Worm (Caenorhabditis elegans) whole organism, L4 larva: ENCODE results near the gene mfsd-13.2.

Source experiments
- F26F4.8 ChIP-seq: fragments of 200-800 bp; sonication (Bioruptor generic); conservative IDR thresholded peaks from 2 replicates; pipeline ENCODE4 v1.3.6; 2022; ENCODE audit warnings: missing genetic modification characterization, missing compliant biosample characterization
- T26A8.4 ChIP-seq: fragments of 200-800 bp; sonication (Bioruptor generic); IDR thresholded peaks from 2 replicates; pipeline ENCODE4 v1.3.6; 2022; ENCODE audit warnings: missing genetic modification characterization, missing compliant biosample characterization
- Y75B8A.6 ChIP-seq: fragments of 200-800 bp; sonication (Bioruptor generic); IDR thresholded peaks from 2 replicates; pipeline ENCODE4 v1.3.6; 2022; ENCODE audit warnings: missing genetic modification reagents, missing genetic modification characterization, missing compliant biosample characterization
- aha-1 ChIP-seq: fragments of 150-350 bp; peaks from one replicate; lab custom pipeline; 2014; ENCODE audit warnings: missing biosample characterization, missing genetic modification characterization
- aly-2 ChIP-seq: sonication (generic microtip); optimal IDR thresholded peaks from 2 replicates; lab custom pipeline; 2018; ENCODE audit warnings: missing biosample characterization, missing genetic modification characterization
- attf-4 ChIP-seq: sonication (generic microtip); optimal IDR thresholded peaks from 3 replicates; lab custom pipeline; 2017; ENCODE audit warnings: missing biosample characterization, missing genetic modification characterization
- ceh-20 ChIP-seq: fragments of 200-800 bp; sonication (Bioruptor generic); IDR thresholded peaks from 2 replicates; pipeline ENCODE4 v1.3.6; 2022; ENCODE audit warnings: missing genetic modification reagents, missing genetic modification characterization, missing compliant biosample characterization
- ceh-32 ChIP-seq: sonication (generic microtip); optimal IDR thresholded peaks from 2 replicates; lab custom pipeline; 2016; ENCODE audit warnings: mild to moderate bottlenecking, missing genetic modification characterization, missing compliant biosample characterization; ENCODE audit not compliant: poor library complexity
- ceh-62 ChIP-seq: sonication (generic microtip); optimal IDR thresholded peaks from 2 replicates; lab custom pipeline; 2017; ENCODE audit warnings: missing biosample characterization, missing genetic modification characterization
- ceh-82 ChIP-seq: sonication (generic microtip); optimal IDR thresholded peaks from 2 replicates; lab custom pipeline; 2017; ENCODE audit warnings: missing biosample characterization, missing genetic modification characterization
- ctbp-1 ChIP-seq: fragments of 200-800 bp; sonication (Bioruptor generic); IDR thresholded peaks from 2 replicates; pipeline ENCODE4 v1.3.6; 2022; ENCODE audit warnings: missing genetic modification reagents, missing genetic modification characterization, missing compliant biosample characterization
- dmd-8 ChIP-seq: fragments of 200-800 bp; sonication (Bioruptor generic); IDR thresholded peaks from 2 replicates; pipeline ENCODE4 v1.3.6; 2022; ENCODE audit warnings: missing genetic modification characterization, missing compliant biosample characterization
- dpl-1 ChIP-seq: fragments of 150-350 bp; optimal IDR thresholded peaks from 2 replicates; lab custom pipeline; 2014; ENCODE audit warnings: missing biosample characterization, missing genetic modification reagents, missing genetic modification characterization
- dve-1 ChIP-seq: sonication (generic microtip); optimal IDR thresholded peaks from 2 replicates; lab custom pipeline; 2017; ENCODE audit warnings: antibody characterized with exemption, mild to moderate bottlenecking, missing genetic modification characterization, missing compliant biosample characterization; ENCODE audit not compliant: insufficient read depth
- fkh-10 ChIP-seq: fragments of 150-350 bp; optimal IDR thresholded peaks from 2 replicates; lab custom pipeline; 2014; ENCODE audit warnings: missing biosample characterization, missing genetic modification reagents, missing genetic modification characterization
- fos-1 ChIP-seq: fragments of 150-350 bp; optimal IDR thresholded peaks from 2 replicates; lab custom pipeline; 2014; ENCODE audit warnings: missing biosample characterization, missing genetic modification characterization
- gei-8 ChIP-seq: fragments of 200-800 bp; sonication (Bioruptor generic); optimal IDR thresholded peaks from 2 replicates; lab custom pipeline; 2018; ENCODE audit warnings: mild to moderate bottlenecking, missing genetic modification characterization, missing compliant biosample characterization
- hif-1 ChIP-seq, 2 experiments: sonication (generic microtip); optimal IDR thresholded peaks; 2 replicates each; lab custom pipeline; 2016 to 2017; ENCODE audit warnings: missing compliant biosample characterization in 2 of 2, missing genetic modification characterization in 2 of 2, missing genetic modification reagents in 2 of 2, missing genotype in 2 of 2, mild to moderate bottlenecking in 1 of 2
- lin-1 ChIP-seq: fragments of 200-800 bp; sonication (Bioruptor generic); IDR thresholded peaks from 2 replicates; pipeline ENCODE4 v1.3.6; 2022; ENCODE audit warnings: missing genetic modification reagents, missing genetic modification characterization, missing compliant biosample characterization
- mxl-2 ChIP-seq: fragments of 200-800 bp; sonication (Bioruptor generic); conservative IDR thresholded peaks from 2 replicates; pipeline ENCODE4 v1.3.6; 2022; ENCODE audit warnings: missing genetic modification reagents, missing genetic modification characterization, missing compliant biosample characterization
- nhr-102 ChIP-seq: sonication (generic microtip); optimal IDR thresholded peaks from 2 replicates; lab custom pipeline; 2016; ENCODE audit warnings: mild to moderate bottlenecking, missing genetic modification characterization, moderate library complexity, missing compliant biosample characterization
- nhr-11 ChIP-seq: fragments of 150-350 bp; optimal IDR thresholded peaks from 2 replicates; lab custom pipeline; 2014; ENCODE audit warnings: missing biosample characterization, missing genetic modification characterization
- nhr-111 ChIP-seq: fragments of 200-800 bp; sonication (Bioruptor generic); optimal IDR thresholded peaks from 2 replicates; lab custom pipeline; 2018; ENCODE audit warnings: mild to moderate bottlenecking, missing genetic modification characterization, missing compliant biosample characterization
- nhr-237 ChIP-seq: sonication (generic microtip); optimal IDR thresholded peaks from 2 replicates; lab custom pipeline; 2017; ENCODE audit warnings: missing biosample characterization, missing genetic modification characterization
- nhr-25 ChIP-seq: sonication (generic microtip); optimal IDR thresholded peaks from 2 replicates; lab custom pipeline; 2017; ENCODE audit warnings: missing genetic modification characterization, mild to moderate bottlenecking, missing compliant biosample characterization, antibody characterized with exemption, moderate library complexity, borderline replicate concordance; ENCODE audit not compliant: insufficient read depth
- nhr-76 ChIP-seq: fragments of 150-350 bp; optimal IDR thresholded peaks from 2 replicates; lab custom pipeline; 2014; ENCODE audit warnings: missing biosample characterization, missing genetic modification characterization
- nhr-77 ChIP-seq: fragments of 150-350 bp; optimal IDR thresholded peaks from 2 replicates; lab custom pipeline; 2014; ENCODE audit warnings: missing biosample characterization, missing genetic modification characterization
- saeg-2 ChIP-seq: fragments of 200-800 bp; sonication (Bioruptor generic); IDR thresholded peaks from 2 replicates; pipeline ENCODE4 v1.3.6; 2022; ENCODE audit warnings: missing genetic modification reagents, missing genetic modification characterization, missing compliant biosample characterization
- sdz-12 ChIP-seq: fragments of 200-800 bp; sonication (Bioruptor generic); optimal IDR thresholded peaks from 2 replicates; lab custom pipeline; 2018; ENCODE audit warnings: mild to moderate bottlenecking, missing genetic modification characterization, missing compliant biosample characterization
- snpc-1.2 ChIP-seq: fragments of 200-800 bp; sonication (Bioruptor generic); IDR thresholded peaks from 2 replicates; pipeline ENCODE4 v1.3.6; 2022; ENCODE audit warnings: missing genetic modification reagents, missing genetic modification characterization, missing compliant biosample characterization
- snpc-4 ChIP-seq: fragments of 150-350 bp; optimal IDR thresholded peaks from 2 replicates; lab custom pipeline; 2014; ENCODE audit warnings: missing biosample characterization, missing genetic modification characterization
- spr-3 ChIP-seq: fragments of 200-800 bp; sonication (Bioruptor generic); optimal IDR thresholded peaks from 2 replicates; lab custom pipeline; 2018; ENCODE audit warnings: mild to moderate bottlenecking, missing genetic modification characterization, missing compliant biosample characterization
- unc-130 ChIP-seq: sonication (generic microtip); optimal IDR thresholded peaks from 2 replicates; lab custom pipeline; 2016; ENCODE audit warnings: missing genetic modification reagents, missing genetic modification characterization, missing compliant biosample characterization
- vab-7 ChIP-seq: fragments of 200-800 bp; sonication (Bioruptor generic); IDR thresholded peaks from 2 replicates; pipeline ENCODE4 v1.3.6; 2022; ENCODE audit warnings: missing genetic modification reagents, missing genetic modification characterization, missing compliant biosample characterization
- ztf-7 ChIP-seq: fragments of 150-350 bp; optimal IDR thresholded peaks from 2 replicates; lab custom pipeline; 2014; ENCODE audit warnings: missing biosample characterization, missing genetic modification characterization

mfsd-13.2 gene

DNA sequence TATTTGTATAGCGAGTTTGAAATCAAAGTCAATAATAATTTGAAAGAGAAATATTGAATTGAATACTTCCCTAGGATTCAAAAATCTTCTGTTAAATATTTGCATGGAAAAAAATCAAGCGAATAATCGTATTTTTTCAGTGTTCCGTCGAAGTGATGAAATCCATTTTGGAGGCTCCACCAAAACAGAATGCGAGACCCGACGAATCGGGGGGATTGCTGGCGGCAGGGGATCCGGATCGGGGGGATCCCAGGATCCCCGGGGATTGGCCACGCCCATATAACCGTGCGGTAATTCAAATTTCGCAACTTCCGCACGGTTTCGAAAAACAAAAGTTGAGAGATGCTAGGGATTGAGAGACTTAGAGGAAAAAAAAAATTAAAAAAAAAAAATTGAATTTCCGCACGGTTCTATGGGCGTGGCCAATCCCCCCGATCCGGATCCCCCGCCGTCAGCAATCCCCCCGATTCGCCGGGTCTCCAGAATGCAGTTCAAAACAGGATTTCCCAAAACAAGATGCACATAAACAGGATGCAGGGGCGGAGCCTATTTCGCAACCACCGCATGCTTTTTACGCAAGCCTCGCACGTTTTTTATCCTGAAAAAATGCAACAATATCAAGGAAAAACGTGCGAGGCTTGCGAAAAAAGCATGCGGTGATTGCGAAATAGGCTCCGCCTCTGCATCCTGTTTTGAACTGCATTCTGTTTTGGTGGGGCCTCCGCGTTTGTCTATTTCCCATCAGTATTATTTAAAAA lies 42.8 kb downstream of the mfsd-13.2 start, which contains the start of gene F10E7.11 (continued):
- TF ChIP-seq fkh-10 (no peak), nhr-237 (tag; lab: Kevin White, UChicago) (no peak), F26F4.8 (GFP tag; lab: Robert Waterston, UW) (no peak), mxl-2 (GFP tag; lab: Robert Waterston, UW) (no peak), ceh-32 (no peak), hif-1 (tag; optimal IDR thresholded peaks at IDR 0.05; lab: Kevin White, UChicago) (no peak), nhr-111 (GFP tag; lab: Kevin White, UChicago) (no peak), Y75B8A.6 (GFP tag; lab: Robert Waterston, UW) (no peak), ctbp-1 (peak; percentile 48; the same call in 1 of the 2 replicates), nhr-102 (tag; lab: Kevin White, UChicago) (no peak), gei-8 (GFP tag; lab: Kevin White, UChicago) (no peak), snpc-1.2 (GFP tag; lab: Robert Waterston, UW) (no peak), sdz-12 (no peak), saeg-2 (GFP tag; lab: Robert Waterston, UW) (no peak), dve-1 (tag; lab: Kevin White, UChicago) (no peak), attf-4 (no peak), spr-3 (no peak), vab-7 (GFP tag; lab: Robert Waterston, UW) (peak; percentile 56; the same call in 1 of the 2 replicates), ztf-7 (no peak), nhr-11 (tag; lab: Kevin White, UChicago) (no peak), snpc-4 (no peak), dpl-1 (GFP tag; lab: Kevin White, UChicago) (peak; percentile 0), ceh-82 (tag; lab: Kevin White, UChicago) (no peak), dmd-8 (GFP tag; lab: Robert Waterston, UW) (0 out of 2 replicates have a peak, but pooled peaks have one; percentile 23), ceh-20 (GFP tag; lab: Robert Waterston, UW) (no peak), aly-2 (tag; lab: Kevin White, UChicago) (no peak), fos-1 (tag; lab: Kevin White, UChicago) (no peak), nhr-76 (no peak)

DNA sequence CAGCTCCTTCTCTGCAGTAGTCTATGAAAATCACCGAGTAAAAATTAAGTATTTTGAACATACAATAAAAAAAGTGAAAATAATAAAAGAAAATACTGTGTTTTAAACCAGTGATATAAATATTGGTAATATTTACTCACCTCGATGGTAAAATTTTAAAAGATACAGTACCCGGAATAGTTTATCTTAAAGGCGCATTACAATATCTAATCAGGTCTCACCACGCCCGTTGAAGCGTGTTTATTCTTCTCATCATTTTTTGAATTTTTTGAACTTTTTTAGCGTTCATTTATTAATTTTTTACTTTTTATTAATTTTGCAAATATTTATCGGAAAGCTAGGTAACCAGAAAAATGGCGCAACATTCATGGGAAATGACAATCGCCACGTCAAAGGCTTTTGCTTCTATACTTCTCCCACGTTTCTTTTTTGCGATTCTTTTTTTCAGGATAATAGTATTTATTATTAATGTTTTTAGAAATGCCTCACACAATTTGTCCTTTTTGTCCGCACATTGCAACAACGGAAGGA lies 43.8 kb downstream of the mfsd-13.2 start, which contains the start of gene F10E7.2:
Gene F10E7.2, plus strand, starts transcription at position 481 of the 531 bp plus-strand sequence.
- no peak for TF ChIP-seq T26A8.4
- peak; percentile 32 for TF ChIP-seq unc-130

DNA sequence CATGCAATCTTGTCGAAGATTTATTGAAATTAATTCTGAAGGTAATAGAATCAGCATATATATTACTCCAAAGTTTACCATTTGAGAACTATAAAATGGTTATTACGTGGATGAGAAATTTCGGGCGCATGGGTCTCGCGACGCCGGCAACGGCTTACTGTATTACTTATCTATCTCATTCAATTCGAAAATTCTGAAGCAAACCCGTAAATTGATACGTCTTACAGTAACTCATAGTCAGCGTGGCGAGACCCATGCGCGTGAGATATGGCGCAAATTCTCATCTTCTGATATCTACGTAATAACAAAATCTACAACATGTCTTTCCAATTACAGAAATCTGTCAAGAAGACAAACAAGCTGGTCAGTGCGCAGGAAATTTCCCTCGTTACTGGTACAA lies 46.1 kb downstream of the mfsd-13.2 start:
- TF ChIP-seq ceh-62 (tag; lab: Kevin White, UChicago) (no peak), T26A8.4 (no peak), nhr-25 (tag; lab: Kevin White, UChicago) (no peak), aha-1 (peak; percentile 93)

DNA sequence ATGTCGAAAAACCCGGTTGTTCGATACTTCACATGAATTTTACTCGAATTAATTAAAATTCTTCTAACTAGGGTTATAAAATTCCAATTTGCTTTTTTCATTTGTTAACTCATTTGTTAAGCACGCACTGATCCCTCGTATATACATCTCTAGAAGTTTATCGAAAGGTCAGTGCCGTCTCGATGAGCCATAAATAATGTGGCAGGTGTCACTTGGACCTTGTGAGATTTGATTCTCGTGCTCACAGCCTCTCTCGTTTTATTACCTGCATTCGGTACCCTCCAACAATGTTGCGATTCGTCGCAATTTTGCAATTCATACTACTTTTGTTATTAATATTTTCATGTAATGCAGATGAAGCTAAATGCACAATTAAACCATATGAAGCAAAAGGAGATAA lies 49.3 kb downstream of the mfsd-13.2 start, which contains the start of gene spon-1:
Gene spon-1, plus strand, starts transcription at position 208 of the 400 bp plus-strand sequence.
- TF ChIP-seq lin-1 (GFP tag; lab: Robert Waterston, UW) (no peak), nhr-77 (tag; lab: Kevin White, UChicago) (no peak), nhr-111 (GFP tag; lab: Kevin White, UChicago) (no peak)
